Fruit fly (Drosophila melanogaster): ENCODE measurements around the gene Psa.

DNA sequence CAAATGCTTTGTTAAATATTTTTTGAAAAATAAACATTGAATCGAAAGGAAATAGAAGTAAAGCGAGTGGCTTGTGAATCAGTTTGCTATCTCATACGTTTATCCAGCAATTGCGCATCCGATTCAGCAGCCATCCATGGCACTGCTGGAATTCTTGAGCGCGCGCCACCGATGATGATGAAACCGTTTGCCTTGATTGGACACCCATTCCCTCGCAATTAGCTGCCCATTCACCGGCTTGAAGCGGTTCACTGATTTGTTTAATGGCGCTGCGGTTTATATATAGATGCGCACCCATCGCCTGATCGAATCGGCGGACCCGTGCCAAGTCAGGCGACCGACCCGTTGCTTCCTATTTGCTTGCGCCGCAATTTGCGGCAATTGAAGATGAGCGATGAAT, 50.5 kb downstream of the Psa start, which contains the start of gene Pcyt2:
- TF ChIP-seq CTCF (optimal IDR thresholded peaks at IDR 0.05) (no peak), CG8478 (optimal IDR thresholded peaks at IDR 0.05) (no peak)

Measured in S2 (cell line).